Worm (Caenorhabditis elegans): ENCODE results near the gene F13H10.5.
"Not testable (repeated sequence)": the region's sequence is repeated elsewhere in the genome, so short reads cannot be mapped to it uniquely, and the experiment has no call there.

The F13H10.5 gene

ce11 chrIV:10954955-10955354 is 35.8 kb upstream of the F13H10.5 start, which contains the start of gene Y69E1A.4:
Gene Y69E1A.4 (plus strand): TSS chrIV:10955255.
- not testable (repeated sequence) for TF ChIP-seq nhr-129 (tag; optimal IDR thresholded peaks at IDR 0.05); lin-39 (tag; optimal IDR thresholded peaks at IDR 0.05); Y55F3AM.14 (GFP tag; optimal IDR thresholded peaks at IDR 0.05)

ce11 chrIV:10957583-10958229 is 33.1 kb upstream of the F13H10.5 start, which contains the start of gene Y69E1A.5:
Gene Y69E1A.5 (minus strand): TSS chrIV:10957655.
- TF ChIP-seq sma-9 (GFP tag; optimal IDR thresholded peaks at IDR 0.05), result peak; percentile 45
- no peak for TF ChIP-seq sma-9 (tag; optimal IDR thresholded peaks at IDR 0.05)
- TF ChIP-seq F13H6.1 (tag; optimal IDR thresholded peaks at IDR 0.05), result peak; percentile 59
- TF ChIP-seq mbf-1 (tag; optimal IDR thresholded peaks at IDR 0.05), result no peak

- TF ChIP-seq ceh-82 (tag; optimal IDR thresholded peaks at IDR 0.05), result no peak
- TF ChIP-seq F13H6.1 (tag; optimal IDR thresholded peaks at IDR 0.05), result no peak
- TF ChIP-seq lin-11 (tag; optimal IDR thresholded peaks at IDR 0.05), result no peak
These were observed 32.6 kb upstream of the F13H10.5 start, which contains the start of gene sri-19 for ce11 chrIV:10958230-10958588. Gene sri-19 (plus strand): TSS chrIV:10958372.

- TF ChIP-seq C34F6.9 (tag; optimal IDR thresholded peaks at IDR 0.05) (no peak), lin-13 (GFP tag; optimal IDR thresholded peaks at IDR 0.05) (no peak), egl-27 (tag; optimal IDR thresholded peaks at IDR 0.05) (no peak), fos-1 (tag; optimal IDR thresholded peaks at IDR 0.05) (peak; percentile 33), sma-9 (GFP tag; optimal IDR thresholded peaks at IDR 0.05) (peak; percentile 82), sma-9 (tag; optimal IDR thresholded peaks at IDR 0.05) (no peak)
These were observed 26.1 kb upstream of the F13H10.5 start for ce11 chrIV:10964688-10965087.

- TF ChIP-seq nhr-10 (tag; optimal IDR thresholded peaks at IDR 0.05), result no peak
- TF ChIP-seq nhr-25 (tag; optimal IDR thresholded peaks at IDR 0.05), result no peak
- TF ChIP-seq gmeb-1 (tag; optimal IDR thresholded peaks at IDR 0.05), result no peak
- TF ChIP-seq nhr-6 (tag; optimal IDR thresholded peaks at IDR 0.05), result no peak
- no peak for TF ChIP-seq fos-1 (tag; optimal IDR thresholded peaks at IDR 0.05)
- TF ChIP-seq ama-1 (optimal IDR thresholded peaks at IDR 0.05), result no peak
- no peak for TF ChIP-seq lsy-2 (tag; optimal IDR thresholded peaks at IDR 0.05)
These were observed 24.4 kb upstream of the F13H10.5 start, which contains the start of the genes aqp-3 and Y69E1A.8 for ce11 chrIV:10966359-10966758. Gene aqp-3 (minus strand): TSS chrIV:10966459. Gene Y69E1A.8 (plus strand): TSS chrIV:10966604.

ce11 chrIV:10970333-10970732 is 20.5 kb upstream of the F13H10.5 start:
- TF ChIP-seq fos-1 (tag; optimal IDR thresholded peaks at IDR 0.05), result peak; percentile 97
- no peak for TF ChIP-seq elt-3 (tag; optimal IDR thresholded peaks at IDR 0.05)
- TF ChIP-seq sma-9 (GFP tag; optimal IDR thresholded peaks at IDR 0.05), result peak; percentile 69
- TF ChIP-seq sma-9 (tag; optimal IDR thresholded peaks at IDR 0.05), result no peak
- TF ChIP-seq mdl-1 (tag; optimal IDR thresholded peaks at IDR 0.05), result no peak
- TF ChIP-seq gmeb-1 (tag; optimal IDR thresholded peaks at IDR 0.05), result peak; percentile 21
- TF ChIP-seq crh-2 (tag; optimal IDR thresholded peaks at IDR 0.05), result peak; percentile 57

ce11 chrIV:10970767-10971166 is 20.0 kb upstream of the F13H10.5 start:
- TF ChIP-seq unc-62 (GFP tag; optimal IDR thresholded peaks at IDR 0.05), result no peak
- no peak for TF ChIP-seq nhr-77 (tag; optimal IDR thresholded peaks at IDR 0.05)
- no peak for TF ChIP-seq sma-3 (GFP tag; optimal IDR thresholded peaks at IDR 0.05)

ce11 chrIV:10971636-10972199 is 19.1 kb upstream of the F13H10.5 start:
- peak in 1 of 2 experiments; percentile 4 for TF ChIP-seq lsy-2 (tag; optimal IDR thresholded peaks at IDR 0.05)
- no peak for TF ChIP-seq ztf-1 (GFP tag; conservative IDR thresholded peaks at IDR 0.05)
- no peak for TF ChIP-seq dmd-4 (tag; optimal IDR thresholded peaks at IDR 0.05)
- peak; percentile 26 for TF ChIP-seq gmeb-1 (tag; optimal IDR thresholded peaks at IDR 0.05)
- TF ChIP-seq ceh-16 (tag; optimal IDR thresholded peaks at IDR 0.05), result peak; percentile 25
- TF ChIP-seq ZK546.5 (tag; optimal IDR thresholded peaks at IDR 0.05), result no peak
- TF ChIP-seq sma-3 (GFP tag; optimal IDR thresholded peaks at IDR 0.05), result peak; percentile 41
- TF ChIP-seq F13H6.1 (tag; optimal IDR thresholded peaks at IDR 0.05), result peak; percentile 35
- peak; percentile 27 for TF ChIP-seq egl-27 (tag; optimal IDR thresholded peaks at IDR 0.05)
- peak; percentile 58 for TF ChIP-seq sma-9 (GFP tag; optimal IDR thresholded peaks at IDR 0.05)
- TF ChIP-seq sma-9 (tag; optimal IDR thresholded peaks at IDR 0.05), result no peak
- TF ChIP-seq ztf-4 (tag; optimal IDR thresholded peaks at IDR 0.05), result no peak
- TF ChIP-seq mdl-1 (tag; optimal IDR thresholded peaks at IDR 0.05), result peak in 1 of 2 experiments; percentile 23
- peak; percentile 47 for TF ChIP-seq nhr-6 (tag; optimal IDR thresholded peaks at IDR 0.05)
- TF ChIP-seq sem-4 (tag; optimal IDR thresholded peaks at IDR 0.05), result no peak
- TF ChIP-seq nhr-129 (tag; optimal IDR thresholded peaks at IDR 0.05), result peak; percentile 63
- TF ChIP-seq elt-3 (tag; optimal IDR thresholded peaks at IDR 0.05), result no peak
- peak; percentile 78 for TF ChIP-seq nhr-25 (tag; optimal IDR thresholded peaks at IDR 0.05)
- no peak for TF ChIP-seq elt-1 (tag; optimal IDR thresholded peaks at IDR 0.05)
- TF ChIP-seq fos-1 (tag; optimal IDR thresholded peaks at IDR 0.05), result peak; percentile 29
- TF ChIP-seq blmp-1 (tag; optimal IDR thresholded peaks at IDR 0.05; ENCODE audit: insufficient read depth), result peak; percentile 47
- TF ChIP-seq nhr-12 (tag; optimal IDR thresholded peaks at IDR 0.05), result no peak
- no peak for TF ChIP-seq R02D3.7 (tag; optimal IDR thresholded peaks at IDR 0.05)

Data from whole organism, L2 larva.